Worm (Caenorhabditis elegans) whole organism, L4/young adult: Measurements from ENCODE around the gene F13B6.2.

Experiments
- W03F9.2 ChIP-seq: fragments of 150-350 bp; optimal IDR thresholded peaks from 2 replicates; lab custom pipeline; 2014; ENCODE audit warnings: missing biosample characterization, missing genetic modification characterization
- dao-5 ChIP-seq: sonication (generic microtip); optimal IDR thresholded peaks from 2 replicates; lab custom pipeline; 2016; ENCODE audit warnings: missing genotype, missing genetic modification characterization, moderate library complexity, missing compliant biosample characterization
- him-1 ChIP-seq: sonication (generic microtip); optimal IDR thresholded peaks from 2 replicates; lab custom pipeline; 2016; ENCODE audit warnings: missing genotype, missing genetic modification reagents, missing genetic modification characterization, missing compliant biosample characterization

- TF ChIP-seq dao-5 (tag; lab: Kevin White, UChicago) (no peak), W03F9.2 (no peak), him-1 (tag; lab: Kevin White, UChicago) (no peak)
Measured at ce11 chrIV:7439377-7439776, 20.7 kb downstream of the F13B6.2 start.
